Fruit fly (Drosophila melanogaster) whole organism, embryonic: Measurements from ENCODE around the gene BTBD9.

Experiments
- CG11247 ChIP-seq: fragments of 200-800 bp; sonication (Bioruptor generic); IDR thresholded peaks from 2 replicates; pipeline ENCODE4 v1.3.6; 2022; ENCODE audit warnings: missing biosample characterization, missing genetic modification characterization
- CG11560 ChIP-seq: fragments of 200-800 bp; sonication (Bioruptor generic); IDR thresholded peaks from 3 replicates; pipeline ENCODE4 v1.3.6; 2022; ENCODE audit warnings: missing biosample characterization, missing genetic modification characterization
- CG11723 ChIP-seq: fragments of 200-800 bp; sonication (Bioruptor generic); optimal IDR thresholded peaks from 2 replicates; lab custom pipeline; 2017; ENCODE audit warnings: missing biosample characterization, mild to moderate bottlenecking, missing genetic modification characterization
- CG12104 ChIP-seq: fragments of 200-800 bp; sonication (Bioruptor generic); optimal IDR thresholded peaks from 3 replicates; lab custom pipeline; 2016; ENCODE audit warnings: missing biosample characterization, missing genetic modification characterization
- CG12744 ChIP-seq: fragments of 200-800 bp; sonication (Bioruptor generic); optimal IDR thresholded peaks from 2 replicates; lab custom pipeline; 2016; ENCODE audit warnings: missing biosample characterization, missing genetic modification characterization
- CG13775 ChIP-seq: fragments of 200-800 bp; sonication (Bioruptor generic); optimal IDR thresholded peaks from 3 replicates; lab custom pipeline; 2017; ENCODE audit warnings: missing biosample characterization, mild to moderate bottlenecking, missing genetic modification characterization
- CG15601 ChIP-seq: fragments of 200-800 bp; sonication (Bioruptor generic); optimal IDR thresholded peaks from 3 replicates; lab custom pipeline; 2019; ENCODE audit warnings: missing biosample characterization, mild to moderate bottlenecking, missing genetic modification characterization, moderate library complexity
- CG16863 ChIP-seq: fragments of 200-800 bp; sonication (Bioruptor generic); optimal IDR thresholded peaks from 3 replicates; lab custom pipeline; 2016; ENCODE audit warnings: missing biosample characterization, missing genetic modification characterization
- CG17186 ChIP-seq: fragments of 200-800 bp; sonication (Bioruptor generic); optimal IDR thresholded peaks from 3 replicates; lab custom pipeline; 2017; ENCODE audit warnings: missing biosample characterization, missing genetic modification reagents, missing genetic modification characterization
- CG17361 ChIP-seq: fragments of 200-800 bp; sonication (Bioruptor generic); IDR thresholded peaks from 3 replicates; pipeline ENCODE4 v1.3.6; 2022; ENCODE audit warnings: missing biosample characterization, missing genetic modification characterization
- CG18476 ChIP-seq: fragments of 200-800 bp; sonication (Bioruptor generic); optimal IDR thresholded peaks from 2 replicates; lab custom pipeline; 2016; ENCODE audit warnings: missing biosample characterization, mild to moderate bottlenecking, missing genetic modification characterization
- CG31441 ChIP-seq: fragments of 200-800 bp; sonication (Bioruptor generic); IDR thresholded peaks from 2 replicates; pipeline ENCODE4 v1.3.6; 2022; ENCODE audit warnings: missing biosample characterization, missing genetic modification characterization
- CG32767 ChIP-seq: fragments of 200-800 bp; sonication (Bioruptor generic); IDR thresholded peaks from 2 replicates; pipeline ENCODE4 v1.3.6; 2022; ENCODE audit warnings: missing biosample characterization, missing genetic modification characterization
- CG3847 ChIP-seq: fragments of 200-800 bp; sonication (Bioruptor generic); IDR thresholded peaks from 2 replicates; pipeline ENCODE4 v1.3.6; 2022; ENCODE audit warnings: missing biosample characterization, missing genetic modification characterization
- CG4282 ChIP-seq: fragments of 200-800 bp; sonication (Bioruptor generic); optimal IDR thresholded peaks from 2 replicates; lab custom pipeline; 2016; ENCODE audit warnings: missing biosample characterization, missing genetic modification characterization
- CG4854 ChIP-seq: fragments of 200-800 bp; sonication (Bioruptor generic); optimal IDR thresholded peaks from 2 replicates; lab custom pipeline; 2016; ENCODE audit warnings: missing biosample characterization, missing genetic modification characterization, inconsistent platforms
- CG6689 ChIP-seq: fragments of 200-800 bp; sonication (Bioruptor generic); IDR thresholded peaks from 2 replicates; pipeline ENCODE4 v1.3.6; 2022; ENCODE audit warnings: missing biosample characterization, missing genetic modification characterization
- CG6765 ChIP-seq: fragments of 200-800 bp; sonication (Bioruptor generic); optimal IDR thresholded peaks from 3 replicates; lab custom pipeline; 2017; ENCODE audit warnings: missing biosample characterization, mild to moderate bottlenecking, missing genetic modification characterization
- CG6791 ChIP-seq: fragments of 200-800 bp; sonication (Bioruptor generic); IDR thresholded peaks from 3 replicates; pipeline ENCODE4 v1.3.6; 2022; ENCODE audit warnings: missing biosample characterization, missing genetic modification characterization; ENCODE audit not compliant: partially characterized antibody
- CG8359 ChIP-seq: fragments of 200-800 bp; sonication (Bioruptor generic); optimal IDR thresholded peaks from 2 replicates; lab custom pipeline; 2017; ENCODE audit warnings: missing biosample characterization, mild to moderate bottlenecking, missing genetic modification characterization, borderline replicate concordance
- CG9797 ChIP-seq: fragments of 200-800 bp; sonication (Bioruptor generic); optimal IDR thresholded peaks from 3 replicates; lab custom pipeline; 2018; ENCODE audit warnings: missing biosample characterization, mild to moderate bottlenecking, missing genetic modification characterization
- CG9932 ChIP-seq: fragments of 200-800 bp; sonication (Bioruptor generic); IDR thresholded peaks from 2 replicates; pipeline ENCODE4 v1.3.6; 2022; ENCODE audit warnings: missing biosample characterization, missing genetic modification characterization
- CHES-1-like ChIP-seq: fragments of 200-800 bp; sonication (Bioruptor generic); optimal IDR thresholded peaks from 2 replicates; lab custom pipeline; 2016; ENCODE audit warnings: missing biosample characterization, missing genetic modification characterization
- CoRest ChIP-seq: fragments of 200-800 bp; sonication (Bioruptor generic); optimal IDR thresholded peaks from 3 replicates; lab custom pipeline; 2018; ENCODE audit warnings: missing biosample characterization, mild to moderate bottlenecking, missing genetic modification characterization, moderate library complexity
- D ChIP-seq, 2 experiments: fragments of 200-800 bp in 1 of 2; fragments of >200 bp in 1 of 2; sonication (Bioruptor generic) in 1 of 2; optimal IDR thresholded peaks; 2 replicates in 1 of 2; 3 replicates in 1 of 2; lab custom pipeline; 2017; ENCODE audit warnings: mild to moderate bottlenecking in 1 of 2, missing biosample characterization in 1 of 2, missing genetic modification characterization in 1 of 2, missing genetic modification reagents in 1 of 2
- Dp ChIP-seq: fragments of 200-800 bp; sonication (Bioruptor generic); optimal IDR thresholded peaks from 2 replicates; lab custom pipeline; 2018; ENCODE audit warnings: missing biosample characterization, mild to moderate bottlenecking, missing genetic modification characterization, moderate library complexity
- Dref ChIP-seq: fragments of 200-800 bp; sonication (Bioruptor generic); IDR thresholded peaks from 2 replicates; pipeline ENCODE4 v1.3.6; 2022; ENCODE audit warnings: missing biosample characterization, missing genetic modification characterization
- E2f2 ChIP-seq: fragments of 200-800 bp; sonication (Bioruptor generic); IDR thresholded peaks from 2 replicates; pipeline ENCODE4 v1.3.6; 2022; ENCODE audit warnings: missing biosample characterization, missing genetic modification characterization
- ERR ChIP-seq: fragments of 200-800 bp; sonication (Bioruptor generic); optimal IDR thresholded peaks from 2 replicates; lab custom pipeline; 2016; ENCODE audit warnings: missing biosample characterization, missing genetic modification characterization
- Fer1 ChIP-seq: fragments of 200-800 bp; sonication (Bioruptor generic); optimal IDR thresholded peaks from 2 replicates; lab custom pipeline; 2017; ENCODE audit warnings: missing biosample characterization, mild to moderate bottlenecking, missing genetic modification characterization
- Lim3 ChIP-seq: fragments of 200-800 bp; sonication (Bioruptor generic); IDR thresholded peaks from 2 replicates; pipeline ENCODE4 v1.3.6; 2022; ENCODE audit warnings: missing biosample characterization, missing genetic modification characterization
- Mad ChIP-seq: fragments of 200-800 bp; sonication (Bioruptor generic); optimal IDR thresholded peaks from 2 replicates; lab custom pipeline; 2016; ENCODE audit warnings: missing biosample characterization, missing genetic modification characterization
- Meics ChIP-seq: fragments of 200-800 bp; sonication (Bioruptor generic); optimal IDR thresholded peaks from 2 replicates; lab custom pipeline; 2017; ENCODE audit warnings: missing biosample characterization, mild to moderate bottlenecking, missing genetic modification characterization
- Sin3A ChIP-seq: fragments of >200 bp; optimal IDR thresholded peaks from 2 replicates; lab custom pipeline; 2018
- Six4 ChIP-seq: fragments of 200-800 bp; sonication (Bioruptor generic); optimal IDR thresholded peaks from 2 replicates; lab custom pipeline; 2016; ENCODE audit warnings: missing biosample characterization, missing genetic modification characterization
- Sry-δ ChIP-seq: fragments of 200-800 bp; sonication (Bioruptor generic); optimal IDR thresholded peaks from 2 replicates; lab custom pipeline; 2016; ENCODE audit warnings: missing biosample characterization, missing genetic modification characterization
- TFAM ChIP-seq: fragments of 200-800 bp; sonication (Bioruptor generic); optimal IDR thresholded peaks from 2 replicates; lab custom pipeline; 2017; ENCODE audit warnings: missing biosample characterization, missing genetic modification characterization, inconsistent platforms
- ase ChIP-seq: fragments of 200-800 bp; sonication (Bioruptor generic); IDR thresholded peaks from 3 replicates; pipeline ENCODE4 v1.3.6; 2022; ENCODE audit warnings: missing biosample characterization, missing genetic modification characterization
- az2 ChIP-seq: fragments of 200-800 bp; sonication (Bioruptor generic); optimal IDR thresholded peaks from 3 replicates; lab custom pipeline; 2016; ENCODE audit warnings: missing biosample characterization, missing genetic modification characterization
- bab2 ChIP-seq: fragments of 200-800 bp; sonication (Bioruptor generic); optimal IDR thresholded peaks from 2 replicates; lab custom pipeline; 2016; ENCODE audit warnings: missing biosample characterization, missing genetic modification characterization
- ems ChIP-seq: fragments of 200-800 bp; sonication (Bioruptor generic); optimal IDR thresholded peaks from 3 replicates; lab custom pipeline; 2016; ENCODE audit warnings: missing biosample characterization, missing genetic modification characterization
- gem ChIP-seq: fragments of 200-800 bp; sonication (Bioruptor generic); optimal IDR thresholded peaks from 2 replicates; lab custom pipeline; 2019; ENCODE audit warnings: missing biosample characterization, mild to moderate bottlenecking, missing genetic modification characterization, moderate library complexity
- ind ChIP-seq: fragments of 200-800 bp; sonication (Bioruptor generic); optimal IDR thresholded peaks from 3 replicates; lab custom pipeline; 2016; ENCODE audit warnings: missing biosample characterization, missing genetic modification characterization
- jing ChIP-seq: fragments of 200-800 bp; sonication (Bioruptor generic); optimal IDR thresholded peaks from 2 replicates; lab custom pipeline; 2018; ENCODE audit warnings: missing biosample characterization, mild to moderate bottlenecking, missing genetic modification characterization
- mld ChIP-seq: fragments of 200-800 bp; sonication (Bioruptor generic); IDR thresholded peaks from 3 replicates; pipeline ENCODE4 v1.3.6; 2022; ENCODE audit warnings: missing biosample characterization, missing genetic modification characterization; ENCODE audit not compliant: partially characterized antibody
- otp ChIP-seq: fragments of 200-800 bp; sonication (Bioruptor generic); IDR thresholded peaks from 3 replicates; pipeline ENCODE4, ENCODE4 v1.3.6; 2022; ENCODE audit warnings: missing biosample characterization, missing genetic modification characterization
- pros ChIP-seq: fragments of 200-800 bp; sonication (Bioruptor generic); optimal IDR thresholded peaks from 3 replicates; lab custom pipeline; 2019; ENCODE audit warnings: missing biosample characterization, mild to moderate bottlenecking, missing genetic modification characterization, moderate library complexity
- ro ChIP-seq: fragments of 200-800 bp; sonication (Bioruptor generic); IDR thresholded peaks from 2 replicates; pipeline ENCODE4 v1.3.6; 2022; ENCODE audit warnings: missing biosample characterization, missing genetic modification characterization
- sqz ChIP-seq: fragments of 200-800 bp; sonication (Bioruptor generic); optimal IDR thresholded peaks from 3 replicates; lab custom pipeline; 2018; ENCODE audit warnings: missing biosample characterization, mild to moderate bottlenecking, missing genetic modification characterization
- trem ChIP-seq: fragments of 200-800 bp; optimal IDR thresholded peaks from 3 replicates; lab custom pipeline; 2019; ENCODE audit warnings: missing biosample characterization, mild to moderate bottlenecking, missing genetic modification characterization, moderate library complexity
- trh ChIP-seq: fragments of 200-800 bp; sonication (Bioruptor generic); optimal IDR thresholded peaks from 2 replicates; lab custom pipeline; 2016; ENCODE audit warnings: missing biosample characterization, missing genetic modification characterization
- wor ChIP-seq: fragments of 200-800 bp; sonication (Bioruptor generic); IDR thresholded peaks from 2 replicates; pipeline ENCODE4 v1.3.6; 2022; ENCODE audit warnings: missing biosample characterization, missing genetic modification characterization

BTBD9 gene

DNA sequence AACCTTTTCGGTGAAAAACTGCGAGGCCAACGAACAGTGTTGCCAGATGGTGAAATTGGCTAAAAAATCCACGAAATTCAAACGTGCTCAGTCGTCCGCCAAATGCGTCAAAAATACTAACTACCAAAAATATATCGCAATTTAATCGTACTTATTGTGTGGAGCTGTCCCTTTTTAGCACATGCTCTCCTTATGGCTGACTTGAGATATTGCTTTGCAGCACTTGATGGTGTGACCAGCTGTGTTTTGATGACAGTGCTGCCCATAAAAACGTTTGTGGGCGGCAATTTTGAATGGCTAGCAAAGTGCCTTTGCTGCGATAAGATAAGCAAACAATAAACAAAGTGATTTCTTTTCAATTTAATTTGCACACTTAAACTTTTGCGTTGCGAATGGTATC lies 4.1 kb upstream of the BTBD9 start, which contains the start of gene Tango5 (continued):
- TF ChIP-seq CG31441 (GFP tag; lab: Robert Waterston, UW) = 0 out of 2 replicates have a peak, but pooled peaks have one; percentile 15
- TF ChIP-seq bab2 (GFP tag; lab: Kevin White, UChicago) = no peak
- TF ChIP-seq D (optimal IDR thresholded peaks at IDR 0.05; lab: Kevin White, UChicago) = peak; percentile 22
- no peak for TF ChIP-seq D (GFP tag; optimal IDR thresholded peaks at IDR 0.05; lab: Kevin White, UChicago)
- TF ChIP-seq CG11560 (tag; lab: Robert Waterston, UW) = no peak
- TF ChIP-seq CG17186 = peak; percentile 59
- no peak for TF ChIP-seq wor (GFP tag; lab: Robert Waterston, UW)
- TF ChIP-seq ase (GFP tag; lab: Robert Waterston, UW) = no peak
- TF ChIP-seq CG6791 (GFP tag; lab: Robert Waterston, UW) = 0 out of 3 replicates have a peak, but pooled peaks have one; percentile 34
- TF ChIP-seq otp = no peak
- TF ChIP-seq ro (GFP tag; lab: Robert Waterston, UW) = no peak
- TF ChIP-seq ind = no peak
- no peak for TF ChIP-seq TFAM (GFP tag; lab: Kevin White, UChicago)
- TF ChIP-seq CG8359 (GFP tag; lab: Kevin White, UChicago) = no peak
- peak; percentile 98 for TF ChIP-seq Dp (GFP tag; lab: Kevin White, UChicago)
- TF ChIP-seq CG16863 (GFP tag; lab: Kevin White, UChicago) = no peak
- TF ChIP-seq jing (GFP tag; lab: Kevin White, UChicago) = no peak
- peak; percentile 49 for TF ChIP-seq Dref (GFP tag; lab: Robert Waterston, UW)
- TF ChIP-seq sqz (GFP tag; lab: Kevin White, UChicago) = no peak
- TF ChIP-seq CoRest (tag; lab: Kevin White, UChicago) = peak; percentile 45
- TF ChIP-seq trh (GFP tag; lab: Kevin White, UChicago) = no peak
- no peak for TF ChIP-seq mld
- TF ChIP-seq CG11247 (GFP tag; lab: Robert Waterston, UW) = no peak
- TF ChIP-seq CG9932 (GFP tag; lab: Robert Waterston, UW) = no peak
- TF ChIP-seq CG9797 (GFP tag; lab: Kevin White, UChicago) = peak; percentile 99
- peak; percentile 21 for TF ChIP-seq CHES-1-like
- TF ChIP-seq pros = no peak
- TF ChIP-seq Mad (GFP tag; lab: Kevin White, UChicago) = no peak
- peak; percentile 94 for TF ChIP-seq Sin3A (lab: Kevin White, UChicago)
- TF ChIP-seq CG4282 (GFP tag; lab: Kevin White, UChicago) = no peak
- no peak for TF ChIP-seq CG6765 (GFP tag; lab: Kevin White, UChicago)
- peak; percentile 38; the same call in 1 of the 3 replicates for TF ChIP-seq CG17361
- peak; percentile 65 for TF ChIP-seq Sry-δ (GFP tag; lab: Kevin White, UChicago)
- TF ChIP-seq CG4854 = no peak
- no peak for TF ChIP-seq CG11723 (GFP tag; lab: Kevin White, UChicago)
- TF ChIP-seq trem (tag; lab: Kevin White, UChicago) = peak; percentile 79
- TF ChIP-seq E2f2 (GFP tag; lab: Robert Waterston, UW) = peak; percentile 99
- TF ChIP-seq Meics (GFP tag; lab: Kevin White, UChicago) = no peak
- no peak for TF ChIP-seq ERR (GFP tag; lab: Kevin White, UChicago)
- TF ChIP-seq CG15601 (tag; lab: Kevin White, UChicago) = peak; percentile 42
- TF ChIP-seq CG12744 (GFP tag; lab: Kevin White, UChicago) = no peak
- TF ChIP-seq Lim3 (GFP tag; lab: Robert Waterston, UW) = no peak
- TF ChIP-seq Six4 (GFP tag; lab: Kevin White, UChicago) = no peak
- no peak for TF ChIP-seq CG6689 (GFP tag; lab: Robert Waterston, UW)
- TF ChIP-seq CG13775 (GFP tag; lab: Kevin White, UChicago) = no peak
- no peak for TF ChIP-seq Fer1
- peak; percentile 13 for TF ChIP-seq CG12104
- no peak for TF ChIP-seq gem
- no peak for TF ChIP-seq CG32767
- TF ChIP-seq az2 = no peak
- TF ChIP-seq CG18476 (GFP tag; lab: Kevin White, UChicago) = no peak
- no peak for TF ChIP-seq ems
- peak; percentile 68 for TF ChIP-seq CG3847
